Fruit fly (Drosophila melanogaster) whole organism, embryonic: ENCODE data around the gene cyr.
A peak's percentile ranks its signal among the peaks of the same experiment; 100 is the strongest.

Experiments used
- Atf3 ChIP-seq: fragments of 200-800 bp; sonication (Bioruptor generic); optimal IDR thresholded peaks from 3 replicates; lab custom pipeline; 2016; ENCODE audit warnings: missing biosample characterization, missing genetic modification characterization
- CG10565 ChIP-seq: fragments of 200-800 bp; sonication (Bioruptor generic); optimal IDR thresholded peaks from 3 replicates; lab custom pipeline; 2016; ENCODE audit warnings: missing biosample characterization, mild to moderate bottlenecking, missing genetic modification characterization
- CG11398 ChIP-seq: fragments of 200-800 bp; sonication (Bioruptor generic); optimal IDR thresholded peaks from 2 replicates; lab custom pipeline; 2016; ENCODE audit warnings: missing biosample characterization, missing genetic modification characterization
- CG14710 ChIP-seq: fragments of 200-800 bp; sonication (Bioruptor generic); optimal IDR thresholded peaks from 3 replicates; lab custom pipeline; 2019; ENCODE audit warnings: missing biosample characterization, mild to moderate bottlenecking, missing genetic modification characterization, moderate library complexity
- CG17328 ChIP-seq: fragments of 200-800 bp; sonication (Bioruptor generic); IDR thresholded peaks from 2 replicates; pipeline ENCODE4 v1.3.6; 2022; ENCODE audit warnings: missing biosample characterization, missing genetic modification characterization
- CG17359 ChIP-seq: fragments of 200-800 bp; sonication (Bioruptor generic); optimal IDR thresholded peaks from 3 replicates; lab custom pipeline; 2018; ENCODE audit warnings: missing biosample characterization, mild to moderate bottlenecking, missing genetic modification characterization, moderate library complexity
- CG1832 ChIP-seq: fragments of 200-800 bp; sonication (Bioruptor generic); optimal IDR thresholded peaks from 2 replicates; lab custom pipeline; 2017; ENCODE audit warnings: missing biosample characterization, mild to moderate bottlenecking, missing genetic modification characterization, inconsistent platforms
- CG18619 ChIP-seq: fragments of 200-800 bp; sonication (Bioruptor generic); optimal IDR thresholded peaks from 3 replicates; lab custom pipeline; 2017; ENCODE audit warnings: missing biosample characterization, mild to moderate bottlenecking, missing genetic modification characterization
- CG31224 ChIP-seq: fragments of 200-800 bp; sonication (Bioruptor generic); IDR thresholded peaks from 2 replicates; pipeline ENCODE4 v1.3.6; 2022; ENCODE audit warnings: missing biosample characterization, missing genetic modification characterization
- CG31365 ChIP-seq: fragments of 200-800 bp; sonication (Bioruptor generic); optimal IDR thresholded peaks from 2 replicates; lab custom pipeline; 2018; ENCODE audit warnings: missing biosample characterization, mild to moderate bottlenecking, missing genetic modification characterization
- CG3838 ChIP-seq: fragments of 200-800 bp; sonication (Bioruptor generic); optimal IDR thresholded peaks from 3 replicates; lab custom pipeline; 2016; ENCODE audit warnings: missing biosample characterization, missing genetic modification characterization
- CG42726 ChIP-seq: fragments of 200-800 bp; sonication (Bioruptor generic); IDR thresholded peaks from 2 replicates; pipeline ENCODE4 v1.3.6; 2022; ENCODE audit warnings: missing biosample characterization, missing genetic modification characterization; ENCODE audit not compliant: partially characterized antibody
- CG5180 ChIP-seq: fragments of 200-800 bp; sonication (Bioruptor generic); optimal IDR thresholded peaks from 3 replicates; lab custom pipeline; 2017; ENCODE audit warnings: missing biosample characterization, missing genetic modification characterization, mild to moderate bottlenecking, moderate library complexity, missing genetic modification reagents
- CG6689 ChIP-seq: fragments of 200-800 bp; sonication (Bioruptor generic); IDR thresholded peaks from 2 replicates; pipeline ENCODE4 v1.3.6; 2022; ENCODE audit warnings: missing biosample characterization, missing genetic modification characterization
- CG7357 ChIP-seq: fragments of 200-800 bp; sonication (Bioruptor generic); IDR thresholded peaks from 3 replicates; pipeline ENCODE4 v1.3.6; 2022; ENCODE audit warnings: missing biosample characterization, missing genetic modification characterization
- CG8944 ChIP-seq: fragments of 200-800 bp; sonication (Bioruptor generic); optimal IDR thresholded peaks from 3 replicates; lab custom pipeline; 2016; ENCODE audit warnings: missing biosample characterization, missing genetic modification characterization
- CG9437 ChIP-seq: fragments of 200-800 bp; sonication (Bioruptor generic); optimal IDR thresholded peaks from 2 replicates; lab custom pipeline; 2018; ENCODE audit warnings: missing biosample characterization, mild to moderate bottlenecking, missing genetic modification characterization
- CHES-1-like ChIP-seq: fragments of 200-800 bp; sonication (Bioruptor generic); optimal IDR thresholded peaks from 2 replicates; lab custom pipeline; 2016; ENCODE audit warnings: missing biosample characterization, missing genetic modification characterization
- Camta ChIP-seq: fragments of 200-800 bp; sonication (Bioruptor generic); optimal IDR thresholded peaks from 2 replicates; lab custom pipeline; 2016; ENCODE audit warnings: missing biosample characterization, missing genetic modification characterization
- Fer2 ChIP-seq: fragments of 200-800 bp; sonication (Bioruptor generic); optimal IDR thresholded peaks from 2 replicates; lab custom pipeline; 2018; ENCODE audit warnings: missing biosample characterization, mild to moderate bottlenecking, missing genetic modification characterization, moderate library complexity
- Gug ChIP-seq: fragments of 200-800 bp; sonication (Bioruptor generic); IDR thresholded peaks from 4 replicates; pipeline ENCODE4 v1.3.6; 2022; ENCODE audit warnings: missing biosample characterization, missing genetic modification characterization
- Hsf ChIP-seq: fragments of 200-800 bp; sonication (Bioruptor generic); optimal IDR thresholded peaks from 3 replicates; lab custom pipeline; 2016; ENCODE audit warnings: missing biosample characterization, missing genetic modification characterization
- Max ChIP-seq: fragments of 200-800 bp; sonication (Bioruptor generic); optimal IDR thresholded peaks from 2 replicates; lab custom pipeline; 2016; ENCODE audit warnings: missing biosample characterization, mild to moderate bottlenecking, missing genetic modification characterization
- Med ChIP-seq: fragments of 200-800 bp; sonication (Bioruptor generic); peaks from one replicate; lab custom pipeline; 2016; ENCODE audit warnings: missing biosample characterization, missing genetic modification characterization, mild to moderate bottlenecking, inconsistent platforms, moderate library complexity
- Meics ChIP-seq: fragments of 200-800 bp; sonication (Bioruptor generic); optimal IDR thresholded peaks from 2 replicates; lab custom pipeline; 2017; ENCODE audit warnings: missing biosample characterization, mild to moderate bottlenecking, missing genetic modification characterization
- Myb ChIP-seq: fragments of 200-800 bp; sonication (Bioruptor generic); optimal IDR thresholded peaks from 2 replicates; lab custom pipeline; 2016; ENCODE audit warnings: missing biosample characterization, missing genetic modification characterization
- NK7.1 ChIP-seq: fragments of 200-800 bp; sonication (Bioruptor generic); optimal IDR thresholded peaks from 3 replicates; lab custom pipeline; 2016; ENCODE audit warnings: missing biosample characterization, missing genetic modification characterization
- Ravus ChIP-seq: fragments of 200-800 bp; sonication (Bioruptor generic); IDR thresholded peaks from 2 replicates; pipeline ENCODE4 v1.3.6; 2022; ENCODE audit warnings: missing biosample characterization, missing genetic modification characterization
- Sin3A ChIP-seq: fragments of >200 bp; optimal IDR thresholded peaks from 2 replicates; lab custom pipeline; 2018
- Sry-β ChIP-seq: fragments of 200-800 bp; sonication (Bioruptor generic); optimal IDR thresholded peaks from 2 replicates; lab custom pipeline; 2018; ENCODE audit warnings: missing biosample characterization, mild to moderate bottlenecking, missing genetic modification characterization, moderate library complexity
- Trl ChIP-seq, 3 experiments: fragments of >200 bp in 2 of 3; fragments of 200-800 bp in 1 of 3; sonication (Bioruptor generic) in 1 of 3; optimal IDR thresholded peaks; 2 replicates in 1 of 3; 3 replicates in 2 of 3; lab custom pipeline; 2016 to 2017; ENCODE audit warnings: missing biosample characterization in 1 of 3, missing genetic modification characterization in 1 of 3
- Usf ChIP-seq: fragments of 200-800 bp; sonication (Bioruptor generic); optimal IDR thresholded peaks from 2 replicates; lab custom pipeline; 2017; ENCODE audit warnings: missing genotype, missing biosample characterization, missing genetic modification characterization
- cad ChIP-seq: fragments of >200 bp; optimal IDR thresholded peaks from 2 replicates; lab custom pipeline; 2017; ENCODE audit warnings: missing biosample characterization, missing genetic modification characterization
- crp ChIP-seq, 2 experiments: fragments of 200-800 bp; sonication (Bioruptor generic); optimal IDR thresholded peaks; 2 replicates in 1 of 2; 3 replicates in 1 of 2; lab custom pipeline; 2017; ENCODE audit warnings: missing biosample characterization in 2 of 2, missing genetic modification characterization in 2 of 2, mild to moderate bottlenecking in 1 of 2, moderate library complexity in 1 of 2
- dmrt99B ChIP-seq: fragments of 200-800 bp; sonication (Bioruptor generic); optimal IDR thresholded peaks from 2 replicates; lab custom pipeline; 2018; ENCODE audit warnings: missing biosample characterization, mild to moderate bottlenecking, missing genetic modification characterization, moderate library complexity
- fru ChIP-seq: fragments of >200 bp; optimal IDR thresholded peaks from 2 replicates; lab custom pipeline; 2017
- grau ChIP-seq: fragments of 200-800 bp; optimal IDR thresholded peaks from 3 replicates; lab custom pipeline; 2019; ENCODE audit warnings: missing biosample characterization, mild to moderate bottlenecking, missing genetic modification characterization, moderate library complexity
- hb ChIP-seq: fragments of 200-800 bp; sonication (Bioruptor generic); IDR thresholded peaks from 3 replicates; pipeline ENCODE4 v1.3.6; 2022; ENCODE audit warnings: missing biosample characterization, missing genetic modification characterization; ENCODE audit not compliant: partially characterized antibody
- kah ChIP-seq: fragments of 200-800 bp; sonication (Bioruptor generic); optimal IDR thresholded peaks from 2 replicates; lab custom pipeline; 2018; ENCODE audit warnings: missing biosample characterization, mild to moderate bottlenecking, missing genetic modification characterization
- lov ChIP-seq, 2 experiments: fragments of 200-800 bp in 1 of 2; fragments of >200 bp in 1 of 2; sonication (Bioruptor generic) in 1 of 2; IDR thresholded peaks in 1 of 2; optimal IDR thresholded peaks in 1 of 2; 2 replicates in 1 of 2; 3 replicates in 1 of 2; pipeline versions ENCODE4 v1.3.6 to Lab custom; 2017 to 2022; ENCODE audit warnings: missing biosample characterization in 1 of 2, missing genetic modification characterization in 1 of 2
- otp ChIP-seq: fragments of 200-800 bp; sonication (Bioruptor generic); IDR thresholded peaks from 3 replicates; pipeline ENCODE4, ENCODE4 v1.3.6; 2022; ENCODE audit warnings: missing biosample characterization, missing genetic modification characterization
- rib ChIP-seq: fragments of 200-800 bp; sonication (Bioruptor generic); IDR thresholded peaks from 2 replicates; pipeline ENCODE4 v1.3.6; 2022; ENCODE audit warnings: missing biosample characterization, missing genetic modification characterization
- sc ChIP-seq, 3 experiments: fragments of >200 bp in 2 of 3; fragments of 200-800 bp in 1 of 3; sonication (Bioruptor generic) in 1 of 3; optimal IDR thresholded peaks; 2 replicates in 2 of 3; 3 replicates in 1 of 3; lab custom pipeline; 2017; ENCODE audit warnings: mild to moderate bottlenecking in 1 of 3, missing biosample characterization in 1 of 3, missing genetic modification characterization in 1 of 3, missing genetic modification reagents in 1 of 3
- sna ChIP-seq: fragments of 200-800 bp; sonication (Bioruptor generic); IDR thresholded peaks from 2 replicates; pipeline ENCODE4 v1.3.6; 2022; ENCODE audit warnings: missing biosample characterization, missing genetic modification characterization; ENCODE audit not compliant: partially characterized antibody
- wdn ChIP-seq: fragments of 200-800 bp; sonication (Bioruptor generic); IDR thresholded peaks from 2 replicates; pipeline ENCODE4 v1.3.6; 2022; ENCODE audit warnings: missing biosample characterization, missing genetic modification characterization
- wek ChIP-seq: fragments of 200-800 bp; sonication (Bioruptor generic); optimal IDR thresholded peaks from 3 replicates; lab custom pipeline; 2018; ENCODE audit warnings: missing biosample characterization, mild to moderate bottlenecking, missing genetic modification characterization, moderate library complexity
- wor ChIP-seq: fragments of 200-800 bp; sonication (Bioruptor generic); IDR thresholded peaks from 2 replicates; pipeline ENCODE4 v1.3.6; 2022; ENCODE audit warnings: missing biosample characterization, missing genetic modification characterization
- yki ChIP-seq: fragments of >200 bp; optimal IDR thresholded peaks from 3 replicates; lab custom pipeline; 2018

cyr gene

dm6 chrX:8113386-8114279 lies 21.9 kb downstream of the cyr start (continued):
- no peak for TF ChIP-seq CG10565 (GFP tag; lab: Kevin White, UChicago)
- no peak for TF ChIP-seq sc (optimal IDR thresholded peaks at IDR 0.05; lab: Kevin White, UChicago)
- no peak for TF ChIP-seq sc (GFP tag; optimal IDR thresholded peaks at IDR 0.05; lab: Kevin White, UChicago)
- TF ChIP-seq grau (tag; lab: Kevin White, UChicago) = peak; percentile 93
- no peak for TF ChIP-seq Trl (optimal IDR thresholded peaks at IDR 0.05; lab: Kevin White, UChicago)
- peak; percentile 11 for TF ChIP-seq Trl (GFP tag; optimal IDR thresholded peaks at IDR 0.05; lab: Kevin White, UChicago)
- no peak for TF ChIP-seq CG14710 (tag; lab: Kevin White, UChicago)
- TF ChIP-seq CG7357 (GFP tag; lab: Robert Waterston, UW) = peak; percentile 58; the same call in 2 of the 3 replicates
- no peak for TF ChIP-seq hb
- TF ChIP-seq Max (GFP tag; lab: Kevin White, UChicago) = no peak
- no peak for TF ChIP-seq otp (GFP tag; lab: Robert Waterston, UW)
- TF ChIP-seq Camta (GFP tag; lab: Kevin White, UChicago) = peak; percentile 30
- TF ChIP-seq rib (GFP tag; lab: Robert Waterston, UW) = 0 out of 2 replicates have a peak, but pooled peaks have one; percentile 52
- no peak for TF ChIP-seq kah (GFP tag; lab: Kevin White, UChicago)
- peak; percentile 62 for TF ChIP-seq CG31224 (GFP tag; lab: Robert Waterston, UW)
- no peak for TF ChIP-seq fru (lab: Kevin White, UChicago)
- peak; percentile 52 for TF ChIP-seq CG17328 (GFP tag; lab: Robert Waterston, UW)
- TF ChIP-seq sna (GFP tag; lab: Robert Waterston, UW) = no peak
- peak; percentile 8 for TF ChIP-seq Usf (GFP tag; lab: Kevin White, UChicago)
- no peak for TF ChIP-seq CG42726
- TF ChIP-seq Med (GFP tag; lab: Kevin White, UChicago) = peak; percentile 94
- TF ChIP-seq cad (GFP tag; lab: Kevin White, UChicago) = no peak
- TF ChIP-seq CG31365 (tag; lab: Kevin White, UChicago) = no peak
- peak; percentile 59 for TF ChIP-seq CG17359 (tag; lab: Kevin White, UChicago)
- peak; percentile 55 for TF ChIP-seq CG18619 (GFP tag; lab: Kevin White, UChicago)
- no peak for TF ChIP-seq lov (optimal IDR thresholded peaks at IDR 0.05; lab: Kevin White, UChicago)
- TF ChIP-seq lov (GFP tag; IDR thresholded peaks at IDR 0.05; lab: Robert Waterston, UW) = no peak
- TF ChIP-seq wor (GFP tag; lab: Robert Waterston, UW) = no peak
- no peak for TF ChIP-seq Atf3 (GFP tag; lab: Kevin White, UChicago)
- TF ChIP-seq dmrt99B (tag; lab: Kevin White, UChicago) = peak; percentile 55
- TF ChIP-seq Meics (GFP tag; lab: Kevin White, UChicago) = peak; percentile 80
- TF ChIP-seq CG9437 (GFP tag; lab: Kevin White, UChicago) = no peak
- TF ChIP-seq Fer2 (tag; lab: Kevin White, UChicago) = peak; percentile 54
- no peak for TF ChIP-seq Sin3A (lab: Kevin White, UChicago)
- no peak for TF ChIP-seq wek (GFP tag; lab: Kevin White, UChicago)
- 0 out of 2 replicates have a peak, but pooled peaks have one; percentile 18 for TF ChIP-seq CG6689 (GFP tag; lab: Robert Waterston, UW)
- TF ChIP-seq Gug (GFP tag; lab: Robert Waterston, UW) = peak; percentile 58; the same call in 2 of the 4 replicates
- TF ChIP-seq NK7.1 (GFP tag; lab: Kevin White, UChicago) = peak; percentile 18
- no peak for TF ChIP-seq yki (lab: Kevin White, UChicago)
- TF ChIP-seq wdn = peak; percentile 72
- no peak for TF ChIP-seq crp (GFP tag; optimal IDR thresholded peaks at IDR 0.05; lab: Kevin White, UChicago)
- peak; percentile 36 for TF ChIP-seq CG8944 (GFP tag; lab: Kevin White, UChicago)
- peak; percentile 70 for TF ChIP-seq CHES-1-like (GFP tag; lab: Kevin White, UChicago)
- TF ChIP-seq CG3838 (GFP tag; lab: Kevin White, UChicago) = no peak
- no peak for TF ChIP-seq CG5180 (GFP tag; lab: Kevin White, UChicago)
- TF ChIP-seq CG1832 (GFP tag; lab: Kevin White, UChicago) = no peak
- peak; percentile 61 for TF ChIP-seq Myb (GFP tag; lab: Kevin White, UChicago)
- no peak for TF ChIP-seq CG11398 (GFP tag; lab: Kevin White, UChicago)
- no peak; the same call in 1 of the 2 replicates for TF ChIP-seq Ravus
- TF ChIP-seq Sry-β (GFP tag; lab: Kevin White, UChicago) = no peak
- peak; percentile 51 for TF ChIP-seq Hsf (GFP tag; lab: Kevin White, UChicago)
